Worm (Caenorhabditis elegans) whole organism, midembryonic: ENCODE measurements around the gene epi-1.

ENCODE experiments used
- T22C8.4 ChIP-seq: fragments of 200-800 bp; sonication (Bioruptor generic); IDR thresholded peaks from 2 replicates; pipeline ENCODE4 v1.3.6; 2022; ENCODE audit warnings: missing genetic modification characterization, missing compliant biosample characterization
- cog-1 ChIP-seq: sonication (generic microtip); optimal IDR thresholded peaks from 2 replicates; lab custom pipeline; 2016; ENCODE audit warnings: missing genetic modification characterization, missing compliant biosample characterization
- flt-1 ChIP-seq: fragments of 200-800 bp; sonication (Bioruptor generic); IDR thresholded peaks from 2 replicates; pipeline ENCODE4 v1.3.6; 2022; ENCODE audit warnings: missing genetic modification characterization, missing compliant biosample characterization
- klf-2 ChIP-seq: fragments of 200-800 bp; sonication (Bioruptor generic); conservative IDR thresholded peaks from 2 replicates; pipeline ENCODE4 v1.3.6; 2022; ENCODE audit warnings: missing genetic modification reagents, missing genetic modification characterization, missing compliant biosample characterization
- med-1 ChIP-seq: sonication (generic microtip); optimal IDR thresholded peaks from 2 replicates; lab custom pipeline; 2017; ENCODE audit warnings: missing genetic modification characterization, mild to moderate bottlenecking, missing compliant biosample characterization, antibody characterized with exemption, missing genetic modification reagents; ENCODE audit not compliant: insufficient read depth
- ref-1 ChIP-seq: fragments of 200-800 bp; sonication (Bioruptor generic); conservative IDR thresholded peaks from 2 replicates; pipeline ENCODE4 v1.3.6; 2022; ENCODE audit warnings: missing genetic modification reagents, missing genetic modification characterization, missing compliant biosample characterization
- tab-1 ChIP-seq: fragments of 200-800 bp; sonication (Bioruptor generic); IDR thresholded peaks from 2 replicates; pipeline ENCODE4 v1.3.6; 2022; ENCODE audit warnings: missing genetic modification characterization, missing compliant biosample characterization
- ztf-23 ChIP-seq: fragments of 200-800 bp; sonication (Bioruptor generic); IDR thresholded peaks from 2 replicates; pipeline ENCODE4 v1.3.6; 2022; ENCODE audit warnings: missing genetic modification reagents, missing genetic modification characterization, missing compliant biosample characterization
- ztf-29 ChIP-seq: fragments of 200-800 bp; sonication (Bioruptor generic); IDR thresholded peaks from 2 replicates; pipeline ENCODE4 v1.3.6; 2022; ENCODE audit warnings: missing genetic modification reagents, missing genetic modification characterization, missing compliant biosample characterization

epi-1 gene

DNA sequence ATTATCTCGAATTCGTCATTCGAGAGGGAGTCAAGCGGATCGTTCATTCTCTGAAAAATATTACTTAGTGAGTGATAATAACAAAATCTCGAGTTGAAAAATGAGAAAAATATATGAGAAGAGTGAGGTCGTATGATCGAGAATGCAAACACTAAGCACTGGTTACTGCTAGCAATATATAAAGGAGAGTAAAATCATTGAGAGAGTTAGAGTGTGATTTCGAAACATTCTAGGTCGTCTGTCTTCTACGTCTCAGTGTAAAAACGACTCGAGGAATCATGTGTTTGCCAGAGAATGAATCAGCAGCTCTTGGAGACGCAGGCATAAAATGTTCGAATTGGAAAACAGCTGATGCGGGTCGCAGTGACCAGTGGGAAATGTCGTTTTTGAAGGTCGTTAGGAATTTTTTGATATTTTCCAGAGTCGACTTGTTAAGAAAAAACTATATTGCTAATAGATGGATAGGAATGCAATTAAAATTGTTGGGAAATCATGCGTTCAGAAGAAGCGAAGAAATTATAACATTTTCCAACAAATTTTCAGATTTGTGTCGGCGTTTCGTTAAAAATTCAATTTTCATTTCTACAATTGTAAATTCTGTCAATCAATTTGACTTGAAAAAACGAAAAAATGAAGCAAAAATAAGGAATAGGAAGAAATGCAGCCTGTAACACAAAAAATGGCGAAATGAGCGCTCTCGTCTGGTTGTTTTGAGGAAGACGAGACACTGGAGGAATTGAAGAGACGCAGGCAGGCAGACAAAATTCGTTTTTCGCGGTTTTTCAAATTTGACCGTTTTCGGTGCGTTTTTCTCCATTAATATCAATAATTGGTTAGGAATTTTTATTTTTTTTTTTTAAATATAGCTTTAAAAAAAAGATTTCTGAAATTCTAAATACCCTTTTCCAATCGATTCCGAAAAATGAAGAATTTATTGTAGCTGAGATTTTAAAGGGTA lies 30.7 kb downstream of the epi-1 start, which contains the start of gene allo-1:
Gene allo-1 (minus strand): TSS at position 51 of the 958 bp plus-strand sequence.
- no peak for TF ChIP-seq ztf-29 (GFP tag; lab: Robert Waterston, UW)
- no peak for TF ChIP-seq ref-1 (GFP tag; lab: Robert Waterston, UW)
- no peak for TF ChIP-seq T22C8.4
- no peak for TF ChIP-seq klf-2 (GFP tag; lab: Robert Waterston, UW)
- TF ChIP-seq tab-1 = no peak

DNA sequence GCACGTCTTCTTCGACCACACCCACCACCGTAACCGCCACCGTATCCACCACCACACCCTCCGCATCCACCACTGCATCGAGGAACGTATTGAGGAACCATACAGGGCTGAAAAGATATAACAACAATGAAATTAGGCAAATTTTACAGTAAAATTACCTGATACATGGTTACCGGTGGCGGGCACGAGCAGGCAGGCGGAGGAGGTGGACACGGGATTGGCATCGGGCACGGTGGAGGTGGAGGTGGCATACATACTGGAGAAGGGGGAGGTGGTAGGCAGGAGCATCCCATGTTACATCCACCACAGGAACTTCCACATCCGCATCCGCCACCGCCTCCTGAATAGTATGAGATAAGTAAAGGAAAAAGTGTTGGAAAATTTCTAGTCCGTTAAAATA lies 31.9 kb downstream of the epi-1 start:
- TF ChIP-seq cog-1 (tag; lab: Kevin White, UChicago) = no peak
- TF ChIP-seq ztf-23 (GFP tag; lab: Robert Waterston, UW) = no peak
- TF ChIP-seq tab-1 = 0 out of 2 replicates have a peak, but pooled peaks have one; percentile 29
- TF ChIP-seq flt-1 (GFP tag; lab: Robert Waterston, UW) = no peak
- no peak for TF ChIP-seq ztf-29 (GFP tag; lab: Robert Waterston, UW)
- no peak for TF ChIP-seq T22C8.4

DNA sequence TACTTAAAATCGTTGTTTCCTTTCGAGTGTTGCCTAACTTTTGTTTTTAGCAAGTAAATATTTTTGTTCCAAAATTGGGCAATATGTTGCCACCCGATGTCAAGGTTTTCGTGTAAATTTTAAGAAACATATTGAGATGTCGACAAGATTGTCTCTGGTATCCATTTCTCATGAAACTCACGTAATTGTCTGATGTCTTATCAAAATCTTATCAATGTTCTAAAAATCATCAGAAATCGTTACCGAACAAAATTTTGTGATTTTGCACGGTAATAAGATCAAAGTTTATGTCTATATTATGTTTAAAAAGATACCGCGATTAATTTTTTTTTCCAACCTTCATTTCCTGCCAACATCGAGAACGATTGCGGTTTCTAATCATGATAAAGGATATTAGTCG lies 32.4 kb downstream of the epi-1 start:
- TF ChIP-seq cog-1 (tag; lab: Kevin White, UChicago) (no peak), ref-1 (GFP tag; lab: Robert Waterston, UW) (no peak), ztf-23 (GFP tag; lab: Robert Waterston, UW) (no peak), T22C8.4 (no peak), ztf-29 (GFP tag; lab: Robert Waterston, UW) (no peak), flt-1 (GFP tag; lab: Robert Waterston, UW) (no peak), klf-2 (GFP tag; lab: Robert Waterston, UW) (no peak), tab-1 (no peak), med-1 (GFP tag; lab: Kevin White, UChicago) (no peak)

DNA sequence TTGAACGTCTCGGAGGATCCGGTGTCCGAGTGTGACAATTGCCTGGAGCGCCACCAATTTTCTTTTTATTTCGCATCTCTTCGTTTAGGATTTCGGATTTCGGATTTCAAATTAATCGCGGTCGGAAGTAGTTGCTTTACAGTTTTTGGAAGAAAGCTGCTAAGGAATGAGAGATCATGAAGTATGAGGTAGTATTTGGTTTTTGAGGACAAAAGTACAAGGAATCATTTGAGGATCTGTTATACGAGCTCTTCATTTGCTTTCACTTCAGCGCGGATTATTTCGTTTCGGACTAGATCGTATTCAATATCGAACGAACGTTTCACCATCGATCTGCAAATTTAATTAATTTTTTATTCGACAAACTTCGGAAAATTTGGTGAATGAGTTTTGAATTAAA lies 33.0 kb downstream of the epi-1 start, which contains the start of gene R102.11:
Gene R102.11 (minus strand): TSS at position 101 of the 400 bp plus-strand sequence.
- no peak for TF ChIP-seq med-1 (GFP tag; lab: Kevin White, UChicago)
- no peak for TF ChIP-seq tab-1
- TF ChIP-seq cog-1 (tag; lab: Kevin White, UChicago) = no peak
- TF ChIP-seq flt-1 (GFP tag; lab: Robert Waterston, UW) = no peak
- no peak for TF ChIP-seq T22C8.4
- TF ChIP-seq ztf-29 (GFP tag; lab: Robert Waterston, UW) = no peak
- TF ChIP-seq ztf-23 (GFP tag; lab: Robert Waterston, UW) = no peak
- TF ChIP-seq ref-1 (GFP tag; lab: Robert Waterston, UW) = no peak
- no peak for TF ChIP-seq klf-2 (GFP tag; lab: Robert Waterston, UW)

DNA sequence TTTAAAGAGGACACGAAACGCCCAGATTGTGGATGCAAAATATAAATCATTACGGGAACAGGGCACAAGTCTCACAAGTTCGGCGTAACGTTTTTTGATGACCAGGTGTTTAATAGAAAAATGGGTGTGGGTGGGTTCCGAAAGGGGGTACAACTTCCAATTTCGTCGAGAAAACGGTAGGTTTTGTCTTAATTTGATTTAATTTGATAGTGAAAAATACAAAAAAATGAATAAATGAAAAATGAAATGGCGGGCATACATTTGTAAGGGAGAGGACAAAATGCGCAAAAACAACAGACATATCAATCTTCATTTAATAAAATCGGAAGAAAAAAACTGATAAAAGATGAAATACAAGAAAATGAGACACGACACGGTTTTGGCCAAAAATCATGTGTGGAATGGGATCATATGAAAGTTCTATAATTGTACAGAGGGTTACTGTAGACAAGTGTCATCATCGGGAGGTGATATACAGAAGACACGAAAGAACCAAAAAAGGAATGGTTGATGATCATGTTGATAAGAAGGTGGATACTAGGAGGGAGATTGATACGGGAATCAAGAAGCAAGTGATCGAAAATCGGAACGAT lies 35.3 kb downstream of the epi-1 start:
- TF ChIP-seq klf-2 (GFP tag; lab: Robert Waterston, UW) = no peak
- no peak for TF ChIP-seq ztf-29 (GFP tag; lab: Robert Waterston, UW)
- no peak for TF ChIP-seq tab-1
- TF ChIP-seq T22C8.4 = no peak
- no peak for TF ChIP-seq ztf-23 (GFP tag; lab: Robert Waterston, UW)
- no peak for TF ChIP-seq cog-1 (tag; lab: Kevin White, UChicago)
- no peak for TF ChIP-seq flt-1 (GFP tag; lab: Robert Waterston, UW)
- TF ChIP-seq med-1 (GFP tag; lab: Kevin White, UChicago) = no peak
- no peak for TF ChIP-seq ref-1 (GFP tag; lab: Robert Waterston, UW)

DNA sequence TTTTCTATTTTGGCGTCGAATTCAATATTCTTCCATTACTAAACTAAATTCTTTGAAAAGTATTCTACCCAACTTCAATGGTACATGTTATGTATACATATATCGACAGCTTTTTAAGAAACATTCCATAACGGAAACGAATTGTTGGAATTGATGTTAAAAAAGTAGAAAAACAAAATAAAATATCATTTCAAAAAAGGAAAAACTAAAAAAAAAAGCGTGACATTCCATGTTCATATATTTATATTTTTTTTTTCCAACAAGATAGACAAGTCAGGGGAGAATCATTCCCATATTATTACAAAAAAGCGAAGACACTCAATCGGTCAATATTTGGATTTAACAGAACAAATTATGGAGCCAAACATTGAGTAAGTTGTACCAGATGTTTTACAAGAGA lies 38.6 kb downstream of the epi-1 start, which contains the start of gene R102.10:
Gene R102.10 (plus strand): TSS at position 301 of the 400 bp plus-strand sequence.
- TF ChIP-seq ref-1 (GFP tag; lab: Robert Waterston, UW) (no peak), cog-1 (tag; lab: Kevin White, UChicago) (no peak), klf-2 (GFP tag; lab: Robert Waterston, UW) (no peak), T22C8.4 (no peak), flt-1 (GFP tag; lab: Robert Waterston, UW) (no peak), tab-1 (no peak), ztf-29 (GFP tag; lab: Robert Waterston, UW) (no peak), med-1 (GFP tag; lab: Kevin White, UChicago) (no peak), ztf-23 (GFP tag; lab: Robert Waterston, UW) (no peak)

DNA sequence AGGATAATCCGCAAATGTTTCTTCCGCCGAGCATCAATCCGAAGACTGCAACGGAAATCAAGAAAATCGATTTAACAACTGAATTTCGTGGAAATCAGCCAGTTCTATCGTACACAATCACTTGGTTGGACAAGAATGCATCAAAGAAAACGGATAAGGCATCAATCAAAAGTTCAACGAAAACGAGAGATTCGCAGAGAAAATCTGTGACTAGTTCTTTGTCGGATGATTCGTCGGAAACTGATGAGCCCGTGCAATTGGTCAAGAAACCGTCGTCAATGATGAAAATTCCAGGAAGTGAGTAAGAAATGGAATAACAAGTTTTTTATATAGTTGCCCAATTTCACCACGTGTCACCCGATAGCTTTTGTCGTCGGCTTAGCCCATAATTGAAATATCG lies 39.5 kb downstream of the epi-1 start, which contains the start of gene R102.6:
Gene R102.6 (minus strand): TSS at position 101 of the 400 bp plus-strand sequence.
- TF ChIP-seq ztf-23 (GFP tag; lab: Robert Waterston, UW) = no peak
- TF ChIP-seq ztf-29 (GFP tag; lab: Robert Waterston, UW) = no peak
- TF ChIP-seq flt-1 (GFP tag; lab: Robert Waterston, UW) = no peak
- no peak for TF ChIP-seq tab-1
- no peak for TF ChIP-seq med-1 (GFP tag; lab: Kevin White, UChicago)
- no peak for TF ChIP-seq ref-1 (GFP tag; lab: Robert Waterston, UW)
- TF ChIP-seq klf-2 (GFP tag; lab: Robert Waterston, UW) = no peak
- no peak for TF ChIP-seq T22C8.4
- no peak for TF ChIP-seq cog-1 (tag; lab: Kevin White, UChicago)

DNA sequence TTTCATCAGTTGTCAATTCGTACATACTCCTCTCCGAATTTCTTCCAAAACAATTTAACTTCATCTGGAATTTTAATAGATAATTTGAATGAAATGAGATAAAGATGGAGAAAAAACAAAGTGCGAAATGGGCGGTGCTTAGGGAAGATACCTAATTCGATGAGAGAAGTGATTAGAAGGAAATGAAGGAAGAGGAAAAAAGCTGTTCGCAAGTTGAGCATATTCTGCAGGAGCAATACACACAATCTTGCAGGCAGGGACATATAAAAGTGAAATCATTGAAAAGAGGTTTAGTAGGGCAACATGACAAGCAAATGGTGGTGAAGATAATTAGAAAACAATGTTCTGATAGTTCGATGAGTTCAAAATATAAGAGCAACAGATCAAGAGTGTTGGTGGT lies 45.1 kb downstream of the epi-1 start, which contains the start of gene glb-21:
Gene glb-21 (minus strand): TSS at position 66 of the 400 bp plus-strand sequence.
- no peak for TF ChIP-seq med-1 (GFP tag; lab: Kevin White, UChicago)
- no peak for TF ChIP-seq flt-1 (GFP tag; lab: Robert Waterston, UW)
- no peak for TF ChIP-seq ztf-29 (GFP tag; lab: Robert Waterston, UW)
- TF ChIP-seq tab-1 = no peak
- TF ChIP-seq ztf-23 (GFP tag; lab: Robert Waterston, UW) = no peak
- no peak for TF ChIP-seq ref-1 (GFP tag; lab: Robert Waterston, UW)
- TF ChIP-seq T22C8.4 = no peak
- no peak for TF ChIP-seq klf-2 (GFP tag; lab: Robert Waterston, UW)
- TF ChIP-seq cog-1 (tag; lab: Kevin White, UChicago) = no peak
